Worm (Caenorhabditis elegans) whole organism, early embryonic: Measurements from ENCODE around the gene T05A7.7.

Experiments used
- B0310.2 ChIP-seq: sonication (generic microtip); optimal IDR thresholded peaks from 2 replicates; lab custom pipeline; 2016; ENCODE audit warnings: mild to moderate bottlenecking, missing genetic modification characterization, missing compliant biosample characterization
- F13C5.2 ChIP-seq: sonication (generic microtip); optimal IDR thresholded peaks from 2 replicates; lab custom pipeline; 2017; ENCODE audit warnings: mild to moderate bottlenecking, missing genetic modification characterization, inconsistent platforms, missing compliant biosample characterization
- aly-1 ChIP-seq: sonication (generic microtip); optimal IDR thresholded peaks from 2 replicates; lab custom pipeline; 2016; ENCODE audit warnings: missing genetic modification characterization, missing compliant biosample characterization
- ama-1 ChIP-seq: fragments of 150-350 bp; optimal IDR thresholded peaks from 2 replicates; lab custom pipeline; 2014
- ceh-13 ChIP-seq: fragments of 200-800 bp; sonication (Bioruptor generic); optimal IDR thresholded peaks from 2 replicates; lab custom pipeline; 2018; ENCODE audit warnings: mild to moderate bottlenecking, missing genetic modification characterization, missing compliant biosample characterization
- ceh-36 ChIP-seq: sonication (generic microtip); optimal IDR thresholded peaks from 2 replicates; lab custom pipeline; 2016; ENCODE audit warnings: missing genetic modification characterization, inconsistent platforms, missing compliant biosample characterization
- ets-7 ChIP-seq: sonication (generic microtip); optimal IDR thresholded peaks from 2 replicates; lab custom pipeline; 2016; ENCODE audit warnings: missing genotype, missing genetic modification characterization, missing compliant biosample characterization
- flt-1 ChIP-seq: fragments of 200-800 bp; sonication (Bioruptor generic); IDR thresholded peaks from 2 replicates; pipeline ENCODE4 v1.3.6; 2022; ENCODE audit warnings: missing genetic modification characterization, missing compliant biosample characterization
- hmbx-1 ChIP-seq: sonication (generic microtip); optimal IDR thresholded peaks from 2 replicates; lab custom pipeline; 2016; ENCODE audit warnings: mild to moderate bottlenecking, missing genetic modification characterization, missing compliant biosample characterization
- hmg-4 ChIP-seq: fragments of 200-800 bp; sonication (Bioruptor generic); optimal IDR thresholded peaks from 2 replicates; lab custom pipeline; 2018; ENCODE audit warnings: mild to moderate bottlenecking, missing genetic modification characterization, missing compliant biosample characterization
- hnd-1 ChIP-seq: sonication (generic microtip); optimal IDR thresholded peaks from 2 replicates; lab custom pipeline; 2016; ENCODE audit warnings: missing genetic modification characterization, missing compliant biosample characterization
- pes-1 ChIP-seq: fragments of 200-800 bp; sonication (Bioruptor generic); IDR thresholded peaks from 2 replicates; pipeline ENCODE4 v1.3.6; 2022; ENCODE audit warnings: missing genetic modification reagents, missing genetic modification characterization, missing compliant biosample characterization
- scrt-1 ChIP-seq: fragments of 200-800 bp; sonication (Bioruptor generic); IDR thresholded peaks from 2 replicates; pipeline ENCODE4 v1.3.6; 2022; ENCODE audit warnings: missing genetic modification characterization, missing compliant biosample characterization
- sea-1 ChIP-seq: fragments of 200-800 bp; sonication (Bioruptor generic); conservative IDR thresholded peaks from 2 replicates; pipeline ENCODE4 v1.3.6; 2022; ENCODE audit warnings: missing genetic modification characterization, missing compliant biosample characterization
- tbx-11 ChIP-seq: fragments of 200-800 bp; sonication (Bioruptor generic); IDR thresholded peaks from 2 replicates; pipeline ENCODE4 v1.3.6; 2022; ENCODE audit warnings: missing genetic modification characterization, missing compliant biosample characterization
- tbx-37 ChIP-seq: fragments of 200-800 bp; sonication (Bioruptor generic); conservative IDR thresholded peaks from 2 replicates; pipeline ENCODE4 v1.3.6; 2022; ENCODE audit warnings: missing genetic modification reagents, missing genetic modification characterization, missing compliant biosample characterization
- tra-4 ChIP-seq: sonication (generic microtip); optimal IDR thresholded peaks from 2 replicates; lab custom pipeline; 2017; ENCODE audit warnings: missing genetic modification characterization, missing compliant biosample characterization

T05A7.7 gene

DNA sequence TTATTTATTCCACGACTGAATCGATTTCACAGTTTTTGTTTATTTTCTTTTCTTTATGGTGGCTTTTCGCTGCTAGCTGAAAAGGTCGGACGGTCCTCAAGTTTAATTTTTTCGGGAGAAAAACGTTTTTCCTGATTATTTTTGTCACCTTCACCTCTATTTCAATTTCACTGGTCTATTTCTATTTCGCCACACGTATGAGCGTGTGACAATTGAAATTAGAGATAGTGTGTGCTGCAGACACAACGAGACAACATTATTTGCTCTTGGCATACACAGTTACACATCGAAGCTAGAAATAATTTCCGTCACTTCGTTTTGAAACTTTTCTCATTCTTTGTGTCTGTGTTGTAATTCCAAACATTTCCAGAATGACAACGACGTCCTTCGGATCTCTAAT, 34.4 kb upstream of the T05A7.7 start, which contains the start of gene F41C3.8:
TSS of gene F41C3.8 (plus strand) at position 371 of the 400 bp plus-strand sequence.
- TF ChIP-seq tbx-37 (no peak), F13C5.2 (tag; lab: Kevin White, UChicago) (no peak), pes-1 (GFP tag; lab: Robert Waterston, UW) (no peak), ceh-13 (GFP tag; lab: Kevin White, UChicago) (no peak), scrt-1 (no peak), aly-1 (no peak), tbx-11 (GFP tag; lab: Robert Waterston, UW) (no peak), ets-7 (tag; lab: Kevin White, UChicago) (no peak)

DNA sequence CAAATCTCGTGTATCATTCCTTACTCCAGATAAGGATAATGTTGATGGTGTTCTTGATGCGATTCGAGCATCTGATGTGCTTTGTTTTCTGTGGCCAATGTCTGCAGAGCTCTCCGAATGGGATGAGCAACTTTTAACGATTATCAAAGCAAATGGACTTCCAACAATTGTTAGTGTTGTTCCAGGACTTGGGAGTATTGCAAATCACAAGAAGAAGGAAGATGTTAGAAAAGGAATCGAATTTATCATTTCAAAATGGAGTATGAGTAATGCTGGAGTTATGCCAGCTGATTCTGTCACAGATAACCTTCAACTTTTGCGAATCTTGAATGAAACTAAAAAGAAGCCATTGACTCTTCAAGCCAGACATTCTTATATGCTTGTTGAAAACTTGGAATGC, 29.5 kb upstream of the T05A7.7 start:
- TF ChIP-seq ama-1 (lab: Kevin White, UChicago) (no peak), tbx-37 (no peak), hmg-4 (GFP tag; lab: Kevin White, UChicago) (no peak), ceh-13 (GFP tag; lab: Kevin White, UChicago) (no peak), flt-1 (GFP tag; lab: Robert Waterston, UW) (no peak), tra-4 (tag; lab: Kevin White, UChicago) (no peak), ceh-36 (no peak), pes-1 (GFP tag; lab: Robert Waterston, UW) (no peak), B0310.2 (tag; lab: Kevin White, UChicago) (no peak), tbx-11 (GFP tag; lab: Robert Waterston, UW) (no peak), hmbx-1 (no peak), F13C5.2 (tag; lab: Kevin White, UChicago) (no peak), sea-1 (GFP tag; lab: Robert Waterston, UW) (no peak), aly-1 (no peak), scrt-1 (no peak), hnd-1 (tag; lab: Kevin White, UChicago) (no peak), ets-7 (tag; lab: Kevin White, UChicago) (no peak)

- TF ChIP-seq hnd-1 (tag; lab: Kevin White, UChicago) (no peak), flt-1 (GFP tag; lab: Robert Waterston, UW) (no peak), aly-1 (no peak), sea-1 (GFP tag; lab: Robert Waterston, UW) (no peak), B0310.2 (tag; lab: Kevin White, UChicago) (no peak), tra-4 (tag; lab: Kevin White, UChicago) (no peak), ceh-13 (GFP tag; lab: Kevin White, UChicago) (no peak), tbx-37 (no peak), ama-1 (lab: Kevin White, UChicago) (no peak), F13C5.2 (tag; lab: Kevin White, UChicago) (no peak)
These were observed 28.8 kb upstream of the T05A7.7 start, which contains the start of gene tag-151 for ce11 chrII:4710120-4710519. TSS of gene tag-151 (plus strand) at chrII:4710277.

- TF ChIP-seq F13C5.2 (tag; lab: Kevin White, UChicago) (peak; percentile 12), tbx-37 (no peak)
These were observed 25.1 kb upstream of the T05A7.7 start, which contains the start of the genes F10G7.9 and tsn-1 for ce11 chrII:4706359-4706871. TSS of gene F10G7.9 (minus strand) at chrII:4706485. TSS of gene tsn-1 (plus strand) at chrII:4706821.

DNA sequence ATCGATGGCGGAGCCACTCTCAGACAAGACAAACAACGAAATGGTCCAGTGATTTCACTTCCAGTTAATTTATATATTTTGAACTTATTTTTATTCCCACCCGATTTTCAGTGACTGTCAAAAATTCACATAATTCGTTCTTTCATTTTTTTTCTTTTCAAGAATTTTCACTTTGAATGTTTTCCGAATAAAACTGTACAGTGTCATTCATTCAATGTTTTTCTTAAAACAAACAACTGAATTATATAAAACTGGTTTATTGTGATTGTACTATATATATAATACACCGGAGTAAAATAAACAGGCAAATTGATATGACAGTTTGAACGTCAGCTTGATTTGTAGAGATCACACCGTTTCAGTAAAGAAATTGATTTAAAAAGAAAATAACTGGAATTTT, 21.7 kb upstream of the T05A7.7 start:
- TF ChIP-seq hmg-4 (GFP tag; lab: Kevin White, UChicago), result no peak
- no peak for TF ChIP-seq tra-4 (tag; lab: Kevin White, UChicago)
- no peak for TF ChIP-seq hmbx-1
- no peak for TF ChIP-seq ama-1 (lab: Kevin White, UChicago)

DNA sequence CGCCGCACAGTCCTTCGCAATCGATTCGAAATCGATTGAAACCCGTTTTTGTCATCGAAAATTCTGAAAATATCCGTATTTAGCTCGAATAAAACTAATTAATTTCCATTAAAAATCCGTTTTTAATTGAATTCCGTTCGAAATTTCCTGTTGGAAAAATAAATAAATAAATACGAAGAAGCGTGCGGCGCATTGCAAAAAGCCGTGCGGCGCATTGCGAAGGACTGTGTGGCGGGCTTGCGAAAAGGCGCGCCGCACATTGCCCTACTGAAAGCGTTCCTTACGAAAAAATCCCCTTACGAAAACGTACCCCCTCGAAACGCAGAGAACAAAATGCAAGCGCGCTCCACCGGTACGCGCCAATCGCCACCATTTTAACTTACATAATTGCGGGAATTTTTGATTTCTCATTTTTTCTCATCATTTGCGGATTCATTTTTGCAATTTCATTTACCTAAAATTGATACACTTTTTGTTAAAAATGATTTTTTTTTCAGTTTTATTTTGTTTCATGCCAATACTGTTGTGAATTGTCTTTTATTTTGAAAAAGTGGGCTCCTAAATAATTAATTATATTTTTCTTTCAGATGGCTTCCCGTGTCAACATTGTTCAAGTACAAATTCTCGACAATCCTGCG, 20.3 kb upstream of the T05A7.7 start, which contains the start of gene unc-85:
TSS of gene unc-85 (plus strand) at position 588 of the 638 bp plus-strand sequence.
- TF ChIP-seq pes-1 (GFP tag; lab: Robert Waterston, UW), result peak; percentile 79
- TF ChIP-seq tbx-11 (GFP tag; lab: Robert Waterston, UW), result peak; percentile 68
- peak; percentile 25 for TF ChIP-seq hnd-1 (tag; lab: Kevin White, UChicago)
- peak; percentile 63 for TF ChIP-seq flt-1 (GFP tag; lab: Robert Waterston, UW)
- TF ChIP-seq hmg-4 (GFP tag; lab: Kevin White, UChicago), result peak; percentile 78
- peak; percentile 44 for TF ChIP-seq aly-1
- TF ChIP-seq B0310.2 (tag; lab: Kevin White, UChicago), result peak; percentile 18
- peak; percentile 58 for TF ChIP-seq ets-7 (tag; lab: Kevin White, UChicago)
- TF ChIP-seq scrt-1, result peak; percentile 71
- peak; percentile 65; the same call in 1 of the 2 replicates for TF ChIP-seq sea-1 (GFP tag; lab: Robert Waterston, UW)
- TF ChIP-seq tbx-37, result peak; percentile 45; the same call in 1 of the 2 replicates
- peak; percentile 81 for TF ChIP-seq F13C5.2 (tag; lab: Kevin White, UChicago)

ce11 chrII:4698266-4698771, 17.0 kb upstream of the T05A7.7 start, which contains the start of the genes rpn-5 and scc-1:
TSS of gene rpn-5 (minus strand) at chrII:4698427.
TSS of gene scc-1 (plus strand) at chrII:4698721.
- TF ChIP-seq F13C5.2 (tag; lab: Kevin White, UChicago) (no peak), hmbx-1 (no peak), aly-1 (no peak), sea-1 (GFP tag; lab: Robert Waterston, UW) (no peak), tbx-11 (GFP tag; lab: Robert Waterston, UW) (no peak), tbx-37 (no peak), ets-7 (tag; lab: Kevin White, UChicago) (no peak), tra-4 (tag; lab: Kevin White, UChicago) (no peak), ceh-13 (GFP tag; lab: Kevin White, UChicago) (no peak), ceh-36 (no peak), B0310.2 (tag; lab: Kevin White, UChicago) (no peak), scrt-1 (no peak)
